Fruit fly (Drosophila melanogaster) whole organism, wandering third instar larva: Measurements from ENCODE around the gene msd5.

Experiments
- CG9705 ChIP-seq: fragments of 200-800 bp; sonication (Bioruptor generic); optimal IDR thresholded peaks from 2 replicates; lab custom pipeline; 2018; ENCODE audit warnings: missing biosample characterization, mild to moderate bottlenecking, missing genetic modification characterization
- Dfd ChIP-seq: fragments of >200 bp; optimal IDR thresholded peaks from 2 replicates; lab custom pipeline; 2017; ENCODE audit warnings: missing biosample characterization, missing genetic modification characterization
- Dif ChIP-seq: fragments of 200-275, 200-300 bp; sonication (Bioruptor generic); optimal IDR thresholded peaks from 2 replicates; lab custom pipeline; 2018; ENCODE audit warnings: missing biosample characterization, missing genetic modification characterization; ENCODE audit not compliant: partially characterized antibody
- HLH106 ChIP-seq: fragments of 200-800 bp; optimal IDR thresholded peaks from 3 replicates; lab custom pipeline; 2019; ENCODE audit warnings: missing biosample characterization, mild to moderate bottlenecking, missing genetic modification characterization, moderate library complexity
- Hr78 ChIP-seq: fragments of >200 bp; optimal IDR thresholded peaks from 2 replicates; lab custom pipeline; 2017; ENCODE audit warnings: missing biosample characterization, missing genetic modification characterization
- Hr83 ChIP-seq: fragments of 200-300 bp; sonication (Bioruptor generic); optimal IDR thresholded peaks from 2 replicates; lab custom pipeline; 2016; ENCODE audit warnings: missing biosample characterization, mild to moderate bottlenecking, missing genetic modification characterization, moderate library complexity; ENCODE audit not compliant: poor library complexity, severe bottlenecking
- Myc ChIP-seq: fragments of >200 bp; optimal IDR thresholded peaks from 2 replicates; lab custom pipeline; 2017
- OdsH ChIP-seq: fragments of 200-800 bp; sonication (Bioruptor generic); optimal IDR thresholded peaks from 2 replicates; lab custom pipeline; 2016; ENCODE audit warnings: missing biosample characterization, mild to moderate bottlenecking, missing genetic modification characterization
- Rel ChIP-seq, 2 experiments: fragments of 200-800 bp; sonication (Bioruptor generic) in 1 of 2; optimal IDR thresholded peaks; 2 replicates in 1 of 2; 3 replicates in 1 of 2; lab custom pipeline; 2016 to 2019; ENCODE audit warnings: mild to moderate bottlenecking in 2 of 2, missing biosample characterization in 2 of 2, missing genetic modification characterization in 2 of 2, moderate library complexity in 1 of 2
- Sp1 ChIP-seq: fragments of 200-800 bp; sonication (Bioruptor generic); optimal IDR thresholded peaks from 3 replicates; lab custom pipeline; 2019; ENCODE audit warnings: missing biosample characterization, mild to moderate bottlenecking, missing genetic modification characterization, moderate library complexity
- dl ChIP-seq, 2 experiments: fragments of 175-275, 200-275 bp in 1 of 2; fragments of 200-275 bp in 1 of 2; sonication (Bioruptor generic); optimal IDR thresholded peaks; lab custom pipeline; 2018; ENCODE audit warnings: mild to moderate bottlenecking in 2 of 2, missing biosample characterization in 2 of 2, missing genetic modification characterization in 2 of 2, moderate library complexity in 2 of 2; ENCODE audit not compliant: partially characterized antibody in 2 of 2, insufficient read depth in 1 of 2
- dmrt93B ChIP-seq: fragments of 200-800 bp; sonication (Bioruptor generic); optimal IDR thresholded peaks from 2 replicates; lab custom pipeline; 2018; ENCODE audit warnings: missing biosample characterization, mild to moderate bottlenecking, missing genetic modification characterization
- dsf ChIP-seq: sonication (Bioruptor generic); optimal IDR thresholded peaks from 2 replicates; lab custom pipeline; 2016; ENCODE audit warnings: missing biosample characterization, missing genetic modification characterization, borderline replicate concordance
- ey ChIP-seq: fragments of 200-800 bp; sonication (Bioruptor generic); optimal IDR thresholded peaks from 2 replicates; lab custom pipeline; 2016; ENCODE audit warnings: missing biosample characterization, missing genetic modification characterization
- foxo ChIP-seq, 2 experiments: fragments of 200-800 bp; sonication (Bioruptor generic); optimal IDR thresholded peaks; 2 replicates in 1 of 2; 3 replicates in 1 of 2; lab custom pipeline; 2016 to 2017; ENCODE audit warnings: missing biosample characterization in 2 of 2, missing genetic modification characterization in 2 of 2
- fru ChIP-seq: fragments of 200-800 bp; sonication (Bioruptor generic); optimal IDR thresholded peaks from 3 replicates; lab custom pipeline; 2016; ENCODE audit warnings: missing biosample characterization, mild to moderate bottlenecking, missing genetic modification characterization
- jim ChIP-seq: fragments of 175-275, 200-325 bp; sonication (Bioruptor generic); optimal IDR thresholded peaks from 2 replicates; lab custom pipeline; 2016; ENCODE audit warnings: missing biosample characterization, mild to moderate bottlenecking, missing genetic modification characterization
- lola ChIP-seq: fragments of >200 bp; optimal IDR thresholded peaks from 2 replicates; lab custom pipeline; 2017; ENCODE audit warnings: missing biosample characterization, missing genetic modification characterization
- rgr ChIP-seq: fragments of 200-800 bp; sonication (Bioruptor generic); optimal IDR thresholded peaks from 3 replicates; lab custom pipeline; 2016; ENCODE audit warnings: missing biosample characterization, mild to moderate bottlenecking, missing genetic modification characterization
- usp ChIP-seq: fragments of >200 bp; optimal IDR thresholded peaks from 2 replicates; lab custom pipeline; 2017; ENCODE audit warnings: missing biosample characterization, missing genetic modification characterization
- woc ChIP-seq: sonication (Bioruptor generic); optimal IDR thresholded peaks from 2 replicates; lab custom pipeline; 2016; ENCODE audit warnings: missing biosample characterization, mild to moderate bottlenecking, missing genetic modification characterization

Gene msd5

DNA sequence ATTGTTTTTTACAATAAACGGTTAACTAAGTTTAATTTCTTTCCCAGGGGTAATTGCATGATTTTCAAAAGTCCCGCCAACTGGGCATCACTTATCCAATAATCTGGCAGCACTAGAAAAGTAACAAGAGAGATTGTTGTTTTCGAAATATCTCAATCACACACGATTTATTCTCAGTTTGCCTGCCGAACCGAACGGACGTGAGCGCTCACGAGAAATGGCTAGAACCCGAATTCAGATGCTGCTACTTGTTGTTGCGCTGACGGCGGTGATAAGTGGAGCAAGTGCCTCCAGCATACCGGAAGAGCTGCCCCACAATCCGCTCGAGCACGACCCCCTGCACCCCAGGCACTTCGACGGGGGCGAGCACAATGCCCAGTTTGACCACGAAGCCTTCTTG is 34.4 kb downstream of the msd5 start, which contains the start of gene scf:
TSS of gene scf (plus strand) at position 164 of the 400 bp plus-strand sequence.
- TF ChIP-seq Rel (GFP tag; optimal IDR thresholded peaks at IDR 0.05; lab: Kevin White, UChicago), result no peak
- TF ChIP-seq Rel (tag; optimal IDR thresholded peaks at IDR 0.05; lab: Kevin White, UChicago), result peak; percentile 58
- TF ChIP-seq Hr83 (GFP tag; lab: Kevin White, UChicago), result no peak
- TF ChIP-seq Dif (GFP tag; lab: Kevin White, UChicago), result peak; percentile 57
- peak; percentile 22 for TF ChIP-seq Sp1 (GFP tag; lab: Kevin White, UChicago)
- peak; percentile 99 for TF ChIP-seq fru
- TF ChIP-seq usp (GFP tag; lab: Kevin White, UChicago), result no peak
- no peak for TF ChIP-seq foxo (GFP tag; optimal IDR thresholded peaks at IDR 0.05; lab: Kevin White, UChicago)
- TF ChIP-seq Hr78 (GFP tag; lab: Kevin White, UChicago), result no peak
- TF ChIP-seq jim (GFP tag; lab: Kevin White, UChicago), result no peak
- TF ChIP-seq Myc (lab: Kevin White, UChicago), result peak; percentile 63
- TF ChIP-seq woc, result peak; percentile 4

dm6 chr3L:1295693-1296092 is 37.3 kb downstream of the msd5 start, which contains the start of gene Rabex-5:
Gene Rabex-5 (plus strand): TSS chr3L:1295913.
- no peak for TF ChIP-seq Rel (GFP tag; optimal IDR thresholded peaks at IDR 0.05; lab: Kevin White, UChicago)
- peak; percentile 100 for TF ChIP-seq Rel (tag; optimal IDR thresholded peaks at IDR 0.05; lab: Kevin White, UChicago)
- no peak for TF ChIP-seq dsf (GFP tag; lab: Kevin White, UChicago)
- TF ChIP-seq woc, result peak; percentile 55
- TF ChIP-seq HLH106, result peak; percentile 33
- no peak for TF ChIP-seq Sp1 (GFP tag; lab: Kevin White, UChicago)
- TF ChIP-seq ey (GFP tag; lab: Kevin White, UChicago), result peak; percentile 16
- peak; percentile 28 for TF ChIP-seq rgr (GFP tag; lab: Kevin White, UChicago)
- peak in 1 of 2 experiments; percentile 43 for TF ChIP-seq foxo (GFP tag; optimal IDR thresholded peaks at IDR 0.05; lab: Kevin White, UChicago)
- no peak for TF ChIP-seq lola (GFP tag; lab: Kevin White, UChicago)
- no peak for TF ChIP-seq CG9705 (GFP tag; lab: Kevin White, UChicago)
- peak; percentile 18 for TF ChIP-seq Hr83 (GFP tag; lab: Kevin White, UChicago)
- TF ChIP-seq, all 38 proteins: peak for 7

- TF ChIP-seq fru, result no peak
- no peak for TF ChIP-seq jim (GFP tag; lab: Kevin White, UChicago)
- TF ChIP-seq Dfd (GFP tag; lab: Kevin White, UChicago), result no peak
- TF ChIP-seq OdsH, result no peak
- TF ChIP-seq dmrt93B (GFP tag; lab: Kevin White, UChicago), result no peak
- TF ChIP-seq dsf (GFP tag; lab: Kevin White, UChicago), result no peak
- no peak for TF ChIP-seq dl (GFP tag; optimal IDR thresholded peaks at IDR 0.05; lab: Kevin White, UChicago; ENCODE audit: insufficient read depth in 1 of 2, partially characterized antibody in 2 of 2)
- TF ChIP-seq CG9705 (GFP tag; lab: Kevin White, UChicago), result no peak
- TF ChIP-seq Sp1 (GFP tag; lab: Kevin White, UChicago), result no peak
- no peak for TF ChIP-seq Hr78 (GFP tag; lab: Kevin White, UChicago)
- no peak for TF ChIP-seq ey (GFP tag; lab: Kevin White, UChicago)
Measured at dm6 chr3L:1294835-1295234, 38.1 kb downstream of the msd5 start.
